Worm (Caenorhabditis elegans) whole organism, L4 larva: ENCODE results near the gene daf-5.

Experiments used
- F44E2.7 ChIP-seq: fragments of 200-800 bp; sonication (Bioruptor generic); IDR thresholded peaks from 2 replicates; pipeline ENCODE4 v2.1.2; 2022; ENCODE audit warnings: missing genetic modification characterization, missing compliant biosample characterization
- R02D3.7 ChIP-seq: fragments of 150-350 bp; sonication (generic microtip); optimal IDR thresholded peaks from 3 replicates; lab custom pipeline; 2014; ENCODE audit warnings: missing biosample characterization, missing genetic modification characterization
- Y105C5A.15 ChIP-seq: fragments of 200-800 bp; sonication (Bioruptor generic); IDR thresholded peaks from 2 replicates; pipeline ENCODE4 v1.3.6; 2022; ENCODE audit warnings: missing genetic modification characterization, missing compliant biosample characterization
- Y5F2A.4 ChIP-seq: fragments of 200-800 bp; sonication (Bioruptor generic); optimal IDR thresholded peaks from 2 replicates; lab custom pipeline; 2018; ENCODE audit warnings: mild to moderate bottlenecking, missing genetic modification characterization, missing compliant biosample characterization
- Y75B8A.6 ChIP-seq: fragments of 200-800 bp; sonication (Bioruptor generic); IDR thresholded peaks from 2 replicates; pipeline ENCODE4 v1.3.6; 2022; ENCODE audit warnings: missing genetic modification reagents, missing genetic modification characterization, missing compliant biosample characterization
- attf-4 ChIP-seq: sonication (generic microtip); optimal IDR thresholded peaks from 3 replicates; lab custom pipeline; 2017; ENCODE audit warnings: missing biosample characterization, missing genetic modification characterization
- ceh-20 ChIP-seq: fragments of 200-800 bp; sonication (Bioruptor generic); IDR thresholded peaks from 2 replicates; pipeline ENCODE4 v1.3.6; 2022; ENCODE audit warnings: missing genetic modification reagents, missing genetic modification characterization, missing compliant biosample characterization
- ceh-28 ChIP-seq: fragments of 150-350 bp; optimal IDR thresholded peaks from 2 replicates; lab custom pipeline; 2014; ENCODE audit warnings: missing biosample characterization, missing genetic modification reagents, missing genetic modification characterization
- ceh-32 ChIP-seq: sonication (generic microtip); optimal IDR thresholded peaks from 2 replicates; lab custom pipeline; 2016; ENCODE audit warnings: mild to moderate bottlenecking, missing genetic modification characterization, missing compliant biosample characterization; ENCODE audit not compliant: poor library complexity
- ceh-44 ChIP-seq: fragments of 200-800 bp; sonication (Bioruptor generic); IDR thresholded peaks from 2 replicates; pipeline ENCODE4 v1.3.6; 2022; ENCODE audit warnings: missing genetic modification reagents, missing genetic modification characterization, missing compliant biosample characterization
- ces-1 ChIP-seq: fragments of 150-350 bp; sonication (generic microtip); optimal IDR thresholded peaks from 4 replicates; lab custom pipeline; 2014; ENCODE audit warnings: missing biosample characterization, missing genetic modification reagents, missing genetic modification characterization
- daf-12 ChIP-seq: fragments of 150-350 bp; optimal IDR thresholded peaks from 2 replicates; lab custom pipeline; 2014; ENCODE audit warnings: missing biosample characterization, missing genetic modification reagents, missing genetic modification characterization
- daf-16 ChIP-seq, 3 experiments: sonication (generic microtip); optimal IDR thresholded peaks; 2 replicates each; lab custom pipeline; 2016 to 2017; ENCODE audit warnings: missing genetic modification characterization in 3 of 3, missing genetic modification reagents in 3 of 3, mild to moderate bottlenecking in 2 of 3, missing compliant biosample characterization in 2 of 3, missing biosample characterization in 1 of 3, moderate library complexity in 1 of 3
- daf-19 ChIP-seq: fragments of 200-800 bp; sonication (Bioruptor generic); conservative IDR thresholded peaks from 2 replicates; pipeline ENCODE4 v1.3.6; 2022; ENCODE audit warnings: missing genetic modification characterization, missing compliant biosample characterization
- dmd-6 ChIP-seq: fragments of 200-800 bp; sonication (Bioruptor generic); IDR thresholded peaks from 2 replicates; pipeline ENCODE4 v1.3.6; 2022; ENCODE audit warnings: missing genetic modification reagents, missing genetic modification characterization, missing compliant biosample characterization
- dmd-9 ChIP-seq: fragments of 200-800 bp; sonication (Bioruptor generic); IDR thresholded peaks from 2 replicates; pipeline ENCODE4 v1.3.6; 2022; ENCODE audit warnings: missing genetic modification reagents, missing genetic modification characterization, missing compliant biosample characterization
- dve-1 ChIP-seq: sonication (generic microtip); optimal IDR thresholded peaks from 2 replicates; lab custom pipeline; 2017; ENCODE audit warnings: antibody characterized with exemption, mild to moderate bottlenecking, missing genetic modification characterization, missing compliant biosample characterization; ENCODE audit not compliant: insufficient read depth
- egl-27 ChIP-seq: sonication (generic microtip); optimal IDR thresholded peaks from 3 replicates; lab custom pipeline; 2017; ENCODE audit warnings: missing biosample characterization, missing genetic modification reagents, missing genetic modification characterization
- egl-43 ChIP-seq: fragments of 200-800 bp; sonication (Bioruptor generic); IDR thresholded peaks from 2 replicates; pipeline ENCODE4 v1.3.6; 2022; ENCODE audit warnings: missing genetic modification reagents, missing genetic modification characterization, missing compliant biosample characterization
- fos-1 ChIP-seq: fragments of 150-350 bp; optimal IDR thresholded peaks from 2 replicates; lab custom pipeline; 2014; ENCODE audit warnings: missing biosample characterization, missing genetic modification characterization
- hlh-11 ChIP-seq: fragments of 200-800 bp; sonication (Bioruptor generic); optimal IDR thresholded peaks from 2 replicates; lab custom pipeline; 2018; ENCODE audit warnings: mild to moderate bottlenecking, missing genetic modification characterization, missing compliant biosample characterization
- hlh-30 ChIP-seq: sonication (generic microtip); optimal IDR thresholded peaks from 2 replicates; lab custom pipeline; 2017; ENCODE audit warnings: antibody characterized with exemption, mild to moderate bottlenecking, missing genetic modification characterization, missing compliant biosample characterization; ENCODE audit not compliant: insufficient read depth
- jun-1 ChIP-seq: fragments of 150-350 bp; optimal IDR thresholded peaks from 2 replicates; lab custom pipeline; 2014; ENCODE audit warnings: missing biosample characterization, missing genetic modification reagents, missing genetic modification characterization
- lim-7 ChIP-seq: fragments of 200-800 bp; sonication (Bioruptor generic); IDR thresholded peaks from 2 replicates; pipeline ENCODE4 v1.3.6; 2022; ENCODE audit warnings: missing genetic modification characterization, missing compliant biosample characterization
- lin-15B ChIP-seq: fragments of 150-350 bp; sonication (generic microtip); optimal IDR thresholded peaks from 3 replicates; lab custom pipeline; 2014; ENCODE audit warnings: missing biosample characterization, missing genetic modification characterization
- madf-5 ChIP-seq, 2 experiments: fragments of 200-800 bp; sonication (Bioruptor generic); IDR thresholded peaks; 2 replicates each; pipeline ENCODE4 v1.3.6; 2022; ENCODE audit warnings: missing compliant biosample characterization in 2 of 2, missing genetic modification characterization in 2 of 2
- madf-9 ChIP-seq: fragments of 200-800 bp; sonication (Bioruptor generic); conservative IDR thresholded peaks from 2 replicates; pipeline ENCODE4 v1.3.6; 2022; ENCODE audit warnings: missing genetic modification reagents, missing genetic modification characterization, missing compliant biosample characterization
- mdl-1 ChIP-seq, 2 experiments: fragments of 150-350 bp in 1 of 2; sonication (generic microtip) in 1 of 2; optimal IDR thresholded peaks; 2 replicates each; lab custom pipeline; 2014 to 2017; ENCODE audit warnings: missing biosample characterization in 2 of 2, missing genetic modification characterization in 2 of 2
- mdt-29 ChIP-seq: fragments of 200-800 bp; sonication (Bioruptor generic); IDR thresholded peaks from 2 replicates; pipeline ENCODE4 v1.3.6; 2022; ENCODE audit warnings: missing genetic modification reagents, missing genetic modification characterization, missing compliant biosample characterization
- mxl-3 ChIP-seq: fragments of 200-800 bp; sonication (Bioruptor generic); optimal IDR thresholded peaks from 2 replicates; lab custom pipeline; 2018; ENCODE audit warnings: mild to moderate bottlenecking, missing genetic modification characterization, missing compliant biosample characterization
- nhr-237 ChIP-seq: sonication (generic microtip); optimal IDR thresholded peaks from 2 replicates; lab custom pipeline; 2017; ENCODE audit warnings: missing biosample characterization, missing genetic modification characterization
- nhr-28 ChIP-seq: fragments of 150-350 bp; optimal IDR thresholded peaks from 2 replicates; lab custom pipeline; 2014; ENCODE audit warnings: missing biosample characterization, missing genetic modification characterization
- nhr-41 ChIP-seq: fragments of 200-800 bp; sonication (Bioruptor generic); IDR thresholded peaks from 2 replicates; pipeline ENCODE4 v1.3.6; 2022; ENCODE audit warnings: missing genetic modification reagents, missing genetic modification characterization, missing compliant biosample characterization
- nhr-42 ChIP-seq: fragments of 200-800 bp; sonication (Bioruptor generic); IDR thresholded peaks from 2 replicates; pipeline ENCODE4 v1.3.6; 2022; ENCODE audit warnings: missing genetic modification characterization, missing compliant biosample characterization
- nhr-48 ChIP-seq: sonication (generic microtip); optimal IDR thresholded peaks from 2 replicates; lab custom pipeline; 2016; ENCODE audit warnings: mild to moderate bottlenecking, missing genetic modification characterization, missing compliant biosample characterization
- nhr-6 ChIP-seq: fragments of 150-350 bp; optimal IDR thresholded peaks from 2 replicates; lab custom pipeline; 2014; ENCODE audit warnings: missing biosample characterization, missing genetic modification characterization
- nhr-77 ChIP-seq: fragments of 150-350 bp; optimal IDR thresholded peaks from 2 replicates; lab custom pipeline; 2014; ENCODE audit warnings: missing biosample characterization, missing genetic modification characterization
- pqm-1 ChIP-seq: sonication (generic microtip); optimal IDR thresholded peaks from 2 replicates; lab custom pipeline; 2017; ENCODE audit warnings: missing biosample characterization, missing genetic modification characterization
- saeg-2 ChIP-seq: fragments of 200-800 bp; sonication (Bioruptor generic); IDR thresholded peaks from 2 replicates; pipeline ENCODE4 v1.3.6; 2022; ENCODE audit warnings: missing genetic modification reagents, missing genetic modification characterization, missing compliant biosample characterization
- sdz-12 ChIP-seq: fragments of 200-800 bp; sonication (Bioruptor generic); optimal IDR thresholded peaks from 2 replicates; lab custom pipeline; 2018; ENCODE audit warnings: mild to moderate bottlenecking, missing genetic modification characterization, missing compliant biosample characterization
- set-16 ChIP-seq: fragments of 200-800 bp; sonication (Bioruptor generic); IDR thresholded peaks from 2 replicates; pipeline ENCODE4 v1.3.6; 2022; ENCODE audit warnings: missing genetic modification reagents, missing genetic modification characterization, missing compliant biosample characterization
- snpc-1.2 ChIP-seq: fragments of 200-800 bp; sonication (Bioruptor generic); IDR thresholded peaks from 2 replicates; pipeline ENCODE4 v1.3.6; 2022; ENCODE audit warnings: missing genetic modification reagents, missing genetic modification characterization, missing compliant biosample characterization
- spr-3 ChIP-seq: fragments of 200-800 bp; sonication (Bioruptor generic); optimal IDR thresholded peaks from 2 replicates; lab custom pipeline; 2018; ENCODE audit warnings: mild to moderate bottlenecking, missing genetic modification characterization, missing compliant biosample characterization
- unc-130 ChIP-seq: sonication (generic microtip); optimal IDR thresholded peaks from 2 replicates; lab custom pipeline; 2016; ENCODE audit warnings: missing genetic modification reagents, missing genetic modification characterization, missing compliant biosample characterization
- unc-62 ChIP-seq, 3 experiments: fragments of 150-350 bp in 1 of 3; sonication (generic microtip); optimal IDR thresholded peaks in 2 of 3; peaks in 1 of 3; 1 replicate in 1 of 3; 2 replicates in 2 of 3; lab custom pipeline; 2014 to 2017; ENCODE audit warnings: missing biosample characterization in 3 of 3, missing genetic modification characterization in 3 of 3, missing genetic modification reagents in 3 of 3, missing genotype in 1 of 3
- zag-1 ChIP-seq: fragments of 150-350 bp; optimal IDR thresholded peaks from 2 replicates; lab custom pipeline; 2014; ENCODE audit warnings: missing biosample characterization, missing genetic modification characterization
- zfp-3 ChIP-seq: fragments of 200-800 bp; sonication (Bioruptor generic); conservative IDR thresholded peaks from 2 replicates; pipeline ENCODE4 v1.3.6; 2022; ENCODE audit warnings: missing genetic modification reagents, missing genetic modification characterization, missing compliant biosample characterization
- ztf-11 ChIP-seq: fragments of 150-350 bp; optimal IDR thresholded peaks from 2 replicates; lab custom pipeline; 2014; ENCODE audit warnings: missing biosample characterization, missing genetic modification characterization

The daf-5 gene

DNA sequence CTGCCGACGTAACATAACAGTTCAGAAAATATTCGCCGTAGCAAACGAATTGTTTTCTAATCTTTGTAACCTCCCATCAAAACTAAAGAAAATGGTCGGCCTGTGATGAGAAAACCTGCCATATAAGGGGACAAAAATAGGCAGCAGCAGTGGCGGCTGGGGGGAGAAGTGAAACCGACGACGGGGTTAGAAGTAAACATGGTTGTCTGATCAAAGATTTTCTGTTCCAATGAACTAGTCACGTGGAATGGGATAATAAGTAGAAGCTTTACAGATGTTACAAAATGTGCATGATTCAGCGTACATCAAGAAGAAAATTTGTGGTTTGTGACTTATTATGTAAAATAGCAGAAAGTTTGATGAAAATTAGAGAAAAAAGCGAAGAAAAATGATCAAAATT lies 6.9 kb downstream of the daf-5 start:
- TF ChIP-seq daf-19 (GFP tag; lab: Robert Waterston, UW), result no peak
- peak; percentile 30 for TF ChIP-seq hlh-30 (tag; lab: Kevin White, UChicago)
- TF ChIP-seq Y105C5A.15, result no peak
- no peak for TF ChIP-seq spr-3 (GFP tag; lab: Kevin White, UChicago)
- TF ChIP-seq saeg-2, result no peak
- no peak for TF ChIP-seq zfp-3 (GFP tag; lab: Robert Waterston, UW)
- TF ChIP-seq dmd-6 (GFP tag; lab: Robert Waterston, UW), result peak; percentile 30
- TF ChIP-seq mdt-29 (GFP tag; lab: Robert Waterston, UW), result no peak
- TF ChIP-seq nhr-42, result 0 out of 2 replicates have a peak, but pooled peaks have one; percentile 14
- no peak for TF ChIP-seq madf-9 (GFP tag; lab: Robert Waterston, UW)
- TF ChIP-seq egl-43, result no peak
- peak; percentile 36 for TF ChIP-seq hlh-11 (tag; lab: Kevin White, UChicago)
- TF ChIP-seq dve-1 (tag; lab: Kevin White, UChicago), result peak; percentile 30
- TF ChIP-seq nhr-237 (tag; lab: Kevin White, UChicago), result no peak
- peak in 1 of 2 experiments; percentile 23 for TF ChIP-seq mdl-1 (tag; optimal IDR thresholded peaks at IDR 0.05; lab: Kevin White, UChicago)
- TF ChIP-seq attf-4 (tag; lab: Kevin White, UChicago), result no peak
- no peak for TF ChIP-seq daf-16 (GFP tag; optimal IDR thresholded peaks at IDR 0.05; lab: Kevin White, UChicago)
- TF ChIP-seq daf-16 (tag; optimal IDR thresholded peaks at IDR 0.05; lab: Kevin White, UChicago), result peak; percentile 71
- no peak for TF ChIP-seq daf-12 (tag; lab: Kevin White, UChicago)
- no peak for TF ChIP-seq zag-1 (tag; lab: Kevin White, UChicago)
- TF ChIP-seq ceh-44, result no peak
- TF ChIP-seq Y75B8A.6 (GFP tag; lab: Robert Waterston, UW), result no peak
- no peak for TF ChIP-seq jun-1 (tag; lab: Kevin White, UChicago)

DNA sequence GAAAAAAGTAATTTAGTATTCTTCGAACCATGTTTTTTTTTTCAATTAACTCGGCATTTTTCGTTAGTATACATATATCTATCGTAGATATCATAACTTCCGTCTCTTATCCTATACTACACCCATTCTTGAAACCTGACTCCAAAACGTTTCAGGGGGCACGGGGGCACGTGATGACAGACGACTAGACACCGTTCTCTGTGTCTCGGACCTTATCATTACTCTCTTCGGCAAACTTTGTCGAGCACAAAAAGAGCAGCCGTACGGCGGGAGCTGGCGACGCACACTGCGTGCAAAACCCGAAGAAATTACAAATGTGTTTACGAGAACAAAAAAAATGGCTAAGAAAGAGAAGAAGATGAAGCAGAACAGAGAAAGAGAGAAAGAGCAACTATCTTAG lies 7.9 kb downstream of the daf-5 start:
- TF ChIP-seq nhr-41 (no peak), ceh-32 (tag; lab: Kevin White, UChicago) (no peak), ztf-11 (tag; lab: Kevin White, UChicago) (no peak), Y5F2A.4 (GFP tag; lab: Kevin White, UChicago) (no peak), mdt-29 (GFP tag; lab: Robert Waterston, UW) (no peak), nhr-77 (tag; lab: Kevin White, UChicago) (peak; percentile 97), mxl-3 (GFP tag; lab: Kevin White, UChicago) (peak; percentile 63), nhr-28 (peak; percentile 92), sdz-12 (no peak), dmd-9 (GFP tag; lab: Robert Waterston, UW) (no peak), attf-4 (tag; lab: Kevin White, UChicago) (no peak), R02D3.7 (tag; lab: Kevin White, UChicago) (no peak), mdl-1 (tag; optimal IDR thresholded peaks at IDR 0.05; lab: Kevin White, UChicago) (peak; percentile 64 to 93), nhr-6 (tag; lab: Kevin White, UChicago) (peak; percentile 25), zfp-3 (GFP tag; lab: Robert Waterston, UW) (no peak), nhr-237 (tag; lab: Kevin White, UChicago) (no peak), lim-7 (GFP tag; lab: Robert Waterston, UW) (no peak), fos-1 (tag; lab: Kevin White, UChicago) (no peak), lin-15B (tag; lab: Kevin White, UChicago) (no peak), F44E2.7 (GFP tag; lab: Robert Waterston, UW) (no peak), snpc-1.2 (GFP tag; lab: Robert Waterston, UW) (no peak), daf-19 (GFP tag; lab: Robert Waterston, UW) (no peak), ces-1 (GFP tag; lab: Kevin White, UChicago) (no peak), daf-16 (GFP tag; optimal IDR thresholded peaks at IDR 0.05; lab: Kevin White, UChicago) (peak in 1 of 2 experiments; percentile 40), daf-16 (tag; optimal IDR thresholded peaks at IDR 0.05; lab: Kevin White, UChicago) (peak; percentile 95), ceh-28 (tag; lab: Kevin White, UChicago) (no peak), madf-5 (GFP tag; IDR thresholded peaks at IDR 0.05; lab: Robert Waterston, UW) (0 out of 4 replicates have a peak, but pooled peaks of 1 of the 2 experiments have one; percentile 41), set-16 (GFP tag; lab: Robert Waterston, UW) (peak; percentile 61), ceh-20 (GFP tag; lab: Robert Waterston, UW) (no peak), egl-27 (no peak), unc-62 (GFP tag; optimal IDR thresholded peaks at IDR 0.05 in 1 of 2; lab: Kevin White, UChicago) (peak in 1 of 2 experiments; percentile 93), unc-62 (tag; optimal IDR thresholded peaks at IDR 0.05; lab: Kevin White, UChicago) (peak; percentile 50), daf-12 (tag; lab: Kevin White, UChicago) (no peak), zag-1 (tag; lab: Kevin White, UChicago) (no peak), unc-130 (GFP tag; lab: Kevin White, UChicago) (no peak), nhr-48 (tag; lab: Kevin White, UChicago) (peak; percentile 87), pqm-1 (tag; lab: Kevin White, UChicago) (no peak)
